Fruit fly (Drosophila melanogaster): ENCODE results near the gene Taf3.

Taf3 gene

DNA sequence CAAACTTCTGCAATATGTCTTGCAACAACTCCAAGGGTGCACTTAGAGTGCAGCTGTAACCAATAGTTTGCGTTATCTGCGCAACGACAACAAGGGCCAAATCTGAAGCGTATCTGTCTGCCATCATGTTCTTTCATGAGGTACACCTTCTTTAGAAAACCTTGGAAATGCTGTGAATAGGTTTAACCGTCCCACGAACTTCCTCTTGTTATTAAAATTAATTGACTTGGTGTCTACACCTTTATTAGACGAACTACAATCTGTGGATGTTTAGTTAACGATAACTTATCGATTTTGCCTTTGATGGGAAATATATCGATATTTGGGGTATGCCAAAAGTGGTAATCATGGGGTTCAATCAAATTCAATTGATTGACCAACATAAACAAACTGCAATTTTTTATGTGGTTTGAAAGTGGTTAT lies at the start of gene Taf3:
Gene Taf3, minus strand, starts transcription at position 286 of the 423 bp plus-strand sequence.
- no peak for TF ChIP-seq CTCF (optimal IDR thresholded peaks at IDR 0.05)
- TF ChIP-seq CG8478 (optimal IDR thresholded peaks at IDR 0.05), result no peak

DNA sequence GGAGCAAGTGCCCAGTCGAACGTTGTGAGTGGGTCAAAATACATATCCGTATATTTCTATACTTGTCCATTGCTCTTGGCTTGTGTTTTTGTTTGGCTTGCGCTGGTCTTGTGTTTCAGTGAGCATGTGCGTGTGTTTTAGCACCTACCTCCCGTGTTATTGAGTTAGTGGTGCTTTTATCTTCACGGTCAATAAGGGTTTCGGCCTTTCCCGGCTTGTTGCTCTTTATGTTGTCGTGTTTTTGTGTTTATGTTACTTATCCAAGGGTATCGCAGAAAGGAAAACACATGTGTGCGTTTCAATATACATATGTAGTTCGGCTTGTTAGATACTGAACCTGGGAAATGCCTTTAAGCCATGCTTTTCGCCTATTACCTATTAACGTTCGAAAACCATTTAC lies 43.2 kb upstream of the Taf3 start:
- TF ChIP-seq CG8478 (optimal IDR thresholded peaks at IDR 0.05) (no peak), CTCF (optimal IDR thresholded peaks at IDR 0.05) (no peak)

DNA sequence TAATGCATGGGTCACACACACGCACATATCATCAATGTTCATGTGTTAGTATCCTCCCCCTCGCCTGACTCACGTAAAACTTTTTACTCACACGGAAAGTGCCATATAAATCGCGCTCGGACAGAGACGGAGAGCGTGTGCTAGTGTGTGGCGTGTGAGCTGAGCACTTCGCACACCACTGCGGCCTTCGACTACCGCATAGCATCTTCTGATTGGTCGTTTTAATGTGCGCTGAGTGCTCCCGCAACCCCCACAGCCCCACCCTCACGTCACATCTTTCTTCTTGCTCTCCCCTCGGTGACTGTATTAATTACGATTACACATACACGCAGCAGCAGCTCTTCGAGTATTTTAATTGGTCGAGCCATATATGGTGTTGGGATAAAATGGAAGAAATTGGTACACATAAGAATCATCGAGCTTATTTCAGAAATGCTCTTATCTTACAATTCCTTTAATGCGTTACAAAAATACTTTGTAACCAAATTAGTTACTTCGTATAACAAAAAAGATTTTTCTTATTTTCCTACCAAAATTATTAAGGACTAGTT lies 41.9 kb upstream of the Taf3 start:
- no peak for TF ChIP-seq CTCF (optimal IDR thresholded peaks at IDR 0.05)
- TF ChIP-seq CG8478 (optimal IDR thresholded peaks at IDR 0.05), result no peak

DNA sequence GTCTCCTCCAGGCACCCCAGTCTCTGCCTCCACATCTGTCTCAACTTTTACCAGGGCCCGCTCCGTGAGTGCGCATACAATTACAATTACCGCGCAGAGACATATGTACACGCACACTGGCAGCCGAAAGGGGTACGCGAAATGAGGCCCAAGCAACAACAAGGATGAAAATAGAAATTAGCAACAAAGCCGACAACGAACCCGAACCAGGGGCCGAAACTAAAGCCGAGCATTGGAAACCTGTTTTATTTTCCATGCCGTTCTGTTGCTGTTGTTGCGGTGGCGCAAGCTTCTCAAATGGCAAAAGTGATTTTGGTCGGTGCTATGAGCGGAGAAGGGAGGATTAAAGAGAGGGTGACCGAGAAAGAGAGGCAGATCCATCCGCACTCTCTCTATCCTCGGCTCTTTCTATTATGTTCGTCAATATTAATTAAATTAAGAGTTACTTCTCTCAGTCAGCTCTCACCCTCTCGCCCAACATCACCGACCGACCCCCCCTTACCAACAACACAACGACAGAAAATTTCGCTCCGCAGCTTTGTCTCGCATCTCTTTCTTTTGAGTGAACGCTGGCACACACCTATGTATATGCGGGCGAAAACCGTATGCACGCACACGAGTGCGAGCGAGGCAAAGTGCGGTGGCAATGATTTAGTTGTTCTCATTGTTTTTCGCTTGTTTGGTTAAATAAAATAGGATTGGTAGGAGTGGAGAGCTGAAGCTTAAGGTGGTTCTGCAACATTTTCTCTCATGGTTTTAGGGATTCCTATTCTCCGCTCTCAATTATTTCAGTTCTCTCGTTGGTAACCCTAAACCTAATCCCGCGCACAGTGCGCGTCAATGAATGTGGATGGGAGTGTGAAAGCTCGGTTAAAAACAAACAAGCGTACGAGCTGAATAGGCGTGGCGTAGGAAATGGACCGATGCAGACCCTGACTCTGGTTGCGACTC lies 40.9 kb upstream of the Taf3 start:
- no peak for TF ChIP-seq CG8478 (optimal IDR thresholded peaks at IDR 0.05)
- no peak for TF ChIP-seq CTCF (optimal IDR thresholded peaks at IDR 0.05)

DNA sequence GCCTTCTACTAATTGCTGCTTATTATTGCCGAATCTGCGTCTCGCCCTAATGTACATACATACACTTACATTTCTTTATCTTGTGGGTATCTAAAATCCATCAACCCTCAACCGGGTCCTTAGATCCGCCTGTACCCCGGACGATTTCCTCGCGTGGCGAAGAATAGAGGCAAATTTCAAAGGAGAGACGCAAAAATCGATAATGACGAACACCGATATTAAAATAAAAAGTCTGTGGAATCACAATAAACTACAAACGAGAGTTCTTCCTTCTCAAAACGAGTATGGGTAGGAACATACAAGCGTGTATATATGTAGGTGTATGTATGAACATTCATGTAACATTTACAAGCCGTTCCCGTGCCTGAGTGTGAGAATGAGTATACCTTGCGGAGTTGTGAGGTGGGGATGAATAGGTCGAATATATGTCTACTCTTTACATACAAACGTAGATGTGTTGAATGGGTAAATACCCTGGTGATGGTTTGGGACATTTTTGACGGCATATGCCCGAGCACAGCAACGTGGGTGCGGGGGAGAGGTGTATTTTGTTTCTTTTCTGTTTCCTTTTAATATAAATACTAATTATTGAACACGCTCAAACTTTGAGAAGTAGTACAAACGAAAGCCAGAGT lies 39.5 kb upstream of the Taf3 start:
- no peak for TF ChIP-seq CG8478 (optimal IDR thresholded peaks at IDR 0.05)
- TF ChIP-seq CTCF (optimal IDR thresholded peaks at IDR 0.05), result no peak

DNA sequence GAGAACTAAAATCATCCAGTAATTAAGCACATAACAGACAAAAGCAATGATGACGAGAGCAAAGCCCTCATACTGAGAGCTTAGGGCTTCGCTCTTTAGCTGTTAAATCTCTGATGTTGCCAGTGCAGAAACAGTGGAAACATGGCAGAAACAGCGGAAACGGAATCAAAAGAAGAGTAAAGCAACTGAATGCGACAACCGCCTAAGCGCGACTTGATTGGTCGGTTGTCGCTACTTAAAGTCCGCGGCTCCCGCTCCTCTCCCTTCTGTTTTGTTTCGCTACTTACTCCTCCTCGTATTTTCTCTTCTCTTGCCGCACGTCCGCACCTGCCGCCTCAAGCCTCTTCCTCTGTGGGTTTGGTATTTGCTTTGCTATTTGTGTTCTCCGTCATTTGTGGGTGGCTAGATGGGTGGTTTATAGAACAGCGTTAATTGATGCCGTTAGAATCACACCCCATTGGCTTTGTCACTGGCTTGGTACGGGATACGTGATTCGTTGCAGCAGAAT lies 38.5 kb upstream of the Taf3 start:
- TF ChIP-seq CTCF (optimal IDR thresholded peaks at IDR 0.05) (no peak), CG8478 (optimal IDR thresholded peaks at IDR 0.05) (no peak)

DNA sequence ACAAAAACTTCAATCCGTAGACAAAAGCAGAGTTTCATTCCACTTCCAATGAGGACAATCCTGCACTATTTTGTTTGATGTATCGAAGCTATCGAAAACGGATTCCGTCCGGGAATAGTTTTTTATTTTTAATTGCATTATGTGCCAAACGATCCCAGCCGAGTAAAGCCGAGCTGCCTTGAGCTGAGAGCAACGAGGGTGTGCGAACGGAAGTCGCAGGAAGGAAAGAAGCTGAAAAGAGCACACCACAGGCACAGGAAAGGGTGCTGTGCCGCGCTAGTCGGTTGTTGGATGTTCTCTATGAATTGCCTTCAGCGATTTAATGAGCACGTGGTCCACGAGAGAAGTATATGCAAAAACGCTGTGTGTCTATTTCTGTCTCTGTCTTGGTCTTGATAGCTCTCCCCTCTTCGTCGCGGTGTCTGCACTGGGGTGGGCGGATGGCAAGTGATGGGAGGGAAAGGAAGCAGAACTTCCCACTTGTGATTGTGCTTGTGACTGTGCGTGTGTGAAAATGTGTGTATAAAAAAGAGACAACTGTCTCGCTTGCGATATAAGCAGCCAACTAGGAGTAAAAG lies 36.0 kb upstream of the Taf3 start:
- TF ChIP-seq CTCF (optimal IDR thresholded peaks at IDR 0.05) (no peak), CG8478 (optimal IDR thresholded peaks at IDR 0.05) (no peak)

DNA sequence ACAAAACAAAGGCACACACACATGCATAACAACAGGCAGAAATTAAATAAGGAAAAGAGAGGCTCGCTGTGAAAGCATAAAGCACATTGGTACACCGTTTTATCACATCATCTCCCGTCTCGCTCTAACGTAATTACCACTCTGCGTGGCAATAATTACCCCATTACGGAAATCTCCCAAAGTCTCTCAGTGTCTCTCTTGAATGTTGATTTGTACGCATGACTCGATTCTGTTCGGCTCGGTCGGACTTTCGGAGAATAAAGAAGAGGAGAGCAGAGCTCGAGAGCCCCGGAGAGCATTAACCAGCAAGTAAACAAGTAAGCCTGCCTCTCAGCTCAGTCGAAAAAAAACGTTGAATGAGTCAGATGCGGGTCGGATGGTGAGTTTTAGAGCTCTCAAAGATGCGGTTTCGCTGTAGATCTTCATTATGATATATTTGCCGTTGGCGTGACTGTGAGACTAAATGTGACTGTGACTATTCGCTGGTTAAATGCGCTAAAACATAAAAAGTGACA lies 34.9 kb upstream of the Taf3 start, which contains the start of gene zfh2:
Gene zfh2, plus strand, starts transcription at position 332 of the 515 bp plus-strand sequence.
- TF ChIP-seq CTCF (optimal IDR thresholded peaks at IDR 0.05) (no peak), CG8478 (optimal IDR thresholded peaks at IDR 0.05) (no peak)

DNA sequence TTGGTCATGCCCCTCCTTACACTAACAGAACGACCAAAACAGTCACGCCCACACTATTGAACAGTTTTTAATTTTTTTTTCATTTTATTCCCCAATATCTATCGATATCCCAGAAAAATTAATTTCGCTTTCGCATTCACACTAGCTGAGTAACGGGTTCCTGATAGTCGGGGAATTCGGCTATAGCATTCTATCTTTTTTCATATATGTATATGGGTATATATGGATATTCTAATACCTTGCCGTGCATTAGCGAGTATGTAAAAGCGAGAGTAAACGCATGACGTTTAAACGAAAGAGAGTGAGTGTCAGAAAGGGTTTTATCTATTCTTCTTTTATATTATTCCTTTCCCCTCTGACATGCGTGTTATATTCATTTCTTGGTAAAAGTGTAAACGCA lies 32.5 kb upstream of the Taf3 start:
- TF ChIP-seq CTCF (optimal IDR thresholded peaks at IDR 0.05), result no peak
- TF ChIP-seq CG8478 (optimal IDR thresholded peaks at IDR 0.05), result no peak

DNA sequence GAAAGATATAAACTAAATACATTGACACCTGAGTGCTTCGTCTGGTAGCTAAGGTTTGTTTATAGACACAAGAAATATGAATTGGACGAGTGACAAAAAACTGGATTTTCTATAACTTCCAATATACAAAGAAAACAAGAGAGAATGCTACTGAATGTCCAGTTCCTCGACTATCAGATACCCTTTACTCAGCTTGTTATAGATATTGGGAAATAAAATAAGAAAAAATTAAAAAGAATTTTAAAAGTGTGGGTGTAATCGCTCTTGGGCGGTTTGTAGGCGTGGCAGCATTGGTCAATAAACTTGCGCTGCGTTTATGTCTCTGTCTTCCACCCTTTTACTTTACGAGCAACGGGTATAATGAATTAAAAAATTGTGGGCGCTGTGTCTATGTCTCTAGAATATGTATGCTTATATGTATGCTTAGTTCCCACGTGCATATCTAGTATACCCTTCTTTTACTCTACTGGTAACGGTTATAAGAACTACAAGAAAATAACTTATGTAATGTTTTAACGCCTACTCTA lies 31.8 kb upstream of the Taf3 start:
- TF ChIP-seq CG8478 (optimal IDR thresholded peaks at IDR 0.05) (no peak), CTCF (optimal IDR thresholded peaks at IDR 0.05) (no peak)

DNA sequence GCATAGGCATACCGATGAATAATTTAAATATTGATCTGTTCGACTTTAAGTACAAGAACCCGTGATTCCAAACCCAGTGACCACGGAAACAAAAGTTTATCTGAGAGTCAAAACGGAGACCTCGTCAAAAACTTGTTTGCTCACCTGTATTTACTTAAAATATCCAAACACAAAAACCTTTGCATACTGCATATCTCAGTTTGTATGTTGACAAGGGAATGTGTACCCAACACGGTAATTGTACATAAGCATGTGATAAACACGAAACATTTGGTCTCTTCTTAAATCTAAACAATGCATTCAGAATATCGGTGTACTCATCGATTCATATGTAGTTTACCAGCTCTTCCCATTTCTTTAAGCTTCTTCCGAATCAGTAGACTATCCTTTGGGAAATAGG lies 31.1 kb upstream of the Taf3 start:
- TF ChIP-seq CG8478 (optimal IDR thresholded peaks at IDR 0.05) (no peak), CTCF (optimal IDR thresholded peaks at IDR 0.05) (no peak)

DNA sequence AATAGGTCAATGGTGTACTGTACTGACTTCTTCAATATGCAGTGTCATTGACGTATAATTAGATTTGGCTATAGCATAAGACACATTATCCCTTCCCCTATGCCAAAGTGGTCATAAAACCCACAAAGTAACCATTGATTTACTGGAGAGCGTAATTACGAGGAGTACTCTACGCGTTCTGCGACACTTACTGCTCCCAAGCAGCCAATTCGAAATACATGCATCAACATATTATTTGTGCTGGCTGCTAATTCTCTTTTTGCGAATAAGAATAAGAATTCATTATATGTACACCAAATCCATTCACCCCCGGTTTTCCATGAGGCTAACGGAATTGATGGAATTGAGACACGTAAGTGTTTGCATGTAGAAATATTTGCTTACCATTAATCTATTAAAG lies 26.0 kb upstream of the Taf3 start:
- TF ChIP-seq CG8478 (optimal IDR thresholded peaks at IDR 0.05) (no peak), CTCF (optimal IDR thresholded peaks at IDR 0.05) (no peak)

DNA sequence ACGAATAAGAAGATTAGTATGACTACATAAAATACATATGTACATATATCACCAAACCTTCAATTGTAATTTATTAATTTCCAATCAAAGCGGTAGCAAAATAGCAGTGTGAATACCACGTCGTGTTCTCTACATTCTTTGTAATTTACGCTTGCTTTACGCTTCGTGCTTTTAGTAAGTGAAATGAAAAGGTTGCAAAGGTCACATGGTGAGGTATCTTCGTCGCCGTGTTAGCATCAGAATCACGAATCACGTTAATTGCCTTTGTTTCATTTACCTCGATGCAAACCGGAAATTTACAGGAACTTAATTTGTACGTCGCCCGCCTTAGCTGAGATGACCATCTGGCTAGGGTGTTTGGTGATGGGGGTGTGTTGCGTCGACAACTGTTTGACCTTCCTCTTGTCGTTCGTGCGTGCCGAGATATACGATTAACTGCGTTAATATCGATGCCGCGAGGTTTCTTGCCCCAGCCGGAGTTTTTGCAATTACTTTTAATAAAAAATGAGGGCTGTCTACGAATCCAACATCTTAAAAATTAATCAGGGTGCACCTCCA lies 24.2 kb upstream of the Taf3 start:
- TF ChIP-seq CG8478 (optimal IDR thresholded peaks at IDR 0.05) (no peak), CTCF (optimal IDR thresholded peaks at IDR 0.05) (peak in 1 of 2 experiments; percentile 9)

DNA sequence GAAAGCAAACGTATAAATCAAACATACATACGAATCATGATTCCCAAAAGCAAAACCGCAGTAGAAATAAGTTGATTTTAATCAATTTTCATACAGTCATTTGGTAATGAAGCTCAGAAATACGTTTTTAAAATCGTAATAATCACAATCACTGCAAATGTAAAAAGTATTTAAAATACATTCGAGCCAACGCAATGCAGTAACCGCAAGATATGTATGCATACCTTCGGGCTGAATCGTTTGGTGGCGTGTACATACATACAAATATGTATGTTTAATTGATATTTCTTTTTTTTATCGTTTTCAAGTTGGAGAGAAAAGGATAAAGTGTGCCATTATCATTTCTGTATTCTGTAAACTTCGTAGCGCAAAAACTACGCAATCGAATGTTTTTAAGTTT lies 23.5 kb upstream of the Taf3 start:
- TF ChIP-seq CG8478 (optimal IDR thresholded peaks at IDR 0.05), result no peak
- TF ChIP-seq CTCF (optimal IDR thresholded peaks at IDR 0.05), result peak in 1 of 2 experiments; percentile 21

Data from S2 (cell line).